Worm (Caenorhabditis elegans) whole organism, young adult: Measurements from ENCODE around the gene B0280.11.

ENCODE experiments used
- T07F8.4 ChIP-seq: sonication (generic microtip); optimal IDR thresholded peaks from 2 replicates; lab custom pipeline; 2016; ENCODE audit warnings: mild to moderate bottlenecking, missing genetic modification characterization, moderate library complexity, missing compliant biosample characterization
- attf-3 ChIP-seq: fragments of 200-800 bp; sonication (Bioruptor generic); conservative IDR thresholded peaks from 2 replicates; pipeline ENCODE4 v1.3.6; 2022; ENCODE audit warnings: missing genetic modification reagents, missing genetic modification characterization, missing compliant biosample characterization
- mel-28 ChIP-seq: sonication (generic microtip); optimal IDR thresholded peaks from 2 replicates; lab custom pipeline; 2016; ENCODE audit warnings: borderline replicate concordance, mild to moderate bottlenecking, missing genetic modification characterization, missing compliant biosample characterization

DNA sequence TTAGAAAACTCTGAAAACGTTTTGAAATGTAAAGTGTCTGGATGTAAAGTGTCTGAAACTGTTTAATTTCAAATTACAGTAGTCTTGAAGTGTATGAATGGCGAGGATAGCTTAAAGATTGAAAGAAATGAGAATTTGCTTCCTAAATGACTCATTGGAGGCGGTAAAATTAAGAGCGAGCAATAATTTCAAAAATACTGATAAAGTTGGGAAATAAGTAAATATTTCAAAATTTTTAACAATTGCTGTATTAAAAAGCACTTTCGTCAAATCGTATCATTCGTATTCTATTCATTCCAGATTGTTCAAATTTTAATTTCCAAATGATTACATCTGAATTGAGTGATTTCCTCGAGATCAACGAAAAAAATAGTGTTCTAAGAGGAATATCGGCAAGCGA lies 13.7 kb downstream of the B0280.11 start, which contains the start of gene B0280.2:
- TF ChIP-seq T07F8.4 (tag; lab: Kevin White, UChicago) (no peak), attf-3 (GFP tag; lab: Robert Waterston, UW) (no peak), mel-28 (no peak)
